Worm (Caenorhabditis elegans) whole organism, dauer: ENCODE data around the gene suox-1.

Source experiments
- unc-62 ChIP-seq: sonication (generic microtip); optimal IDR thresholded peaks from 2 replicates; lab custom pipeline; 2017; ENCODE audit warnings: missing biosample characterization, missing genetic modification reagents, missing genetic modification characterization

The suox-1 gene

DNA sequence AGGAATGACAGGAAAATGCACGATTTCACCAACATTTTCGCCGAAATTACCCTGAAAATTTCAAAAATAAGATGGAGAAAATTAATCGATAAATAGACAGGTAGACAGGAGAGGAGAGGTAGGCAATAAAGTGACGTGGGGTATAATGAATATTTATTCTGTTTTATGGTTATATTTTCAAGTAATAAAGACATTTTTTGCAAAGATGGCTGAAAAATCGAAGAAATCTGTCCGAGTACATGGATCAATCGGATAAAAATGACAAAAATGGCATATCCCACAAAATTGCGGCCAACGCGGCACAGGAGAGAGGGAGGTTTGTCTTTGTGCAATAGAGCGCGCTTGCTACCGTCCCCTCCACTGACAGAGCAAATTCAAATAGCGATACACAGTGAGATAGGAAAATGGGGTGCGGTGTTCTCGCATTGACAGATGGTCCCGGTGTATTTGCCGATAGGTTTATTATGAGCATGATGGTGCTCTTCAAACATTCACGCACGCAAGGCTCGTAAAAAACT lies 10.5 kb downstream of the suox-1 start, which contains the start of gene zipt-7.2:
Gene zipt-7.2 (minus strand): TSS at position 51 of the 518 bp plus-strand sequence.
- TF ChIP-seq unc-62 (GFP tag; lab: Kevin White, UChicago), result no peak

DNA sequence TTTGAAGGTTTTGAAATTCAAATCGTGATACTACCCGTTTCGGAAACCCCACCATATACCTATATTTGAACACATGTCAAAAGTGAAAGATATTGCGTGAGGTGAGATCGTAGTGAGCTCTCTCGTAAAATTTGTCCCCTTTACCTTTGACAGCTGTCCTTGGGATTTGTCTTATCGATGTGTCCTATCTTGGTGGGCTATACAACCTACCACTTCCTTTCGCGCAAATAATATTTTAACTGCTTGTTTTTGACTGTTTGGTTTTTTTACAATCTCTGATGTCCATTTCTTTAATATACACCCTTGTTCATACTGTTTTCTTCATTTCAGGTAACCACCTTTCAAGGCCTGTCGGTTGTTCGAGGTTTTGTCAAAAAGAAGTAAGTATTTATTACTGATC lies 12.3 kb downstream of the suox-1 start, which contains the start of gene eat-20:
Gene eat-20 (plus strand): TSS at position 331 of the 400 bp plus-strand sequence.
- no peak for TF ChIP-seq unc-62 (GFP tag; lab: Kevin White, UChicago)

DNA sequence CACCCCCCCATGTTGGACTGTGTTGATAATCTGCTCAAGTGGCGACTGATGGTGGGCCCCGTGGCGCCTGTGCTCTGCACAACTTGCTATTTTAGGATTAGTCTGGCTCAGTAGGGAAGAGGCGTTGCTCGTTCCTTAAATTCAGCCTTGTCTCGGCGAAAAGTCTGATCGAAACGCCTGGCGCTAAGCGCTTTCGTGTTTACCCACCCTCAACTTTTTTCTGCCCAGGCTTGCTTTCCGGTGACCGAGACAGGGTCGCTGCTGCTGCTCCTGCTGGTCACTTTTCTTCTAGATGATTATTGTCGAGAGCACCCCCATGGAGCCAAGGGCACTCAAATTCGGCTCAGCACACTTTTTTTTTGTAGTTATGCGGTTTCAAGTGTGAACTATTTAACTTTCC lies 17.2 kb downstream of the suox-1 start:
- no peak for TF ChIP-seq unc-62 (GFP tag; lab: Kevin White, UChicago)

DNA sequence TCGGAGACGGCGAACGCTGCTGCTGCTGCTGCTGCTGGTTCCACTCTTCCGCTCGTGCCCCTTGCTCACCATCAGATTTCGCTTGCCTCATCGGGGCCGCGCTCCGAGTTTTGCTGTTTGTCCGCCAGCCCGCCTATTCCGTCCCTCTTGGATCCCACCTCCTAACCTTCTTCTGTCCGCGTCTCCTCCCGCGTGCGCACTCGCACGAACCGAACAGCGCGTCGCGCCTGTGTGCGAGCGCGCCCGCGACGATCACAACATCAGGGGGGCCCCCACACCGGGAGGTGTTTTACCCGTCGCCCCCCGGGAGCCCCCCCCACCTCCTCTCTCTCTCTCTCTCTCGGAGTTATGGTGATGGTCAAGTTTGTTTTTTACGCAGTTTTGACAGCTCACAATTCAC lies 18.4 kb downstream of the suox-1 start:
- no peak for TF ChIP-seq unc-62 (GFP tag; lab: Kevin White, UChicago)

DNA sequence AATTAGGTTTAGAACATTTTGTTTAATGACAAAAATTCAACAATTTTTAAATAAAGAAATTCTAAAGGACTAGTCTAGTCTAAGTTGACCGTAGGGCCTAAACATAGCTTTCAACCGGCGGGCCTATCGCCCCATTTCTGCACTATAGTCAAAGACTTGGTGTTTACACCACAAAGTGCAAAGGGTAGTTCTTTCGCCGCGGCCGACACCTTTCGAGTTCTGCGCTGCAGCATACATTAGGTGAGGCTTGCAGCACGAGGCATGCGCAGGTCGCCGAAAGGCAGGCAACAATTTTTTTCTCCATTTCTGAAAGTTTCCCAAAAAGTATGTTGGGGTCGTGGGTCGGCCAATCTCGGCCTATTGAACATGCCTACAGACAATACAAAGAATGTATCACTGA lies 31.1 kb downstream of the suox-1 start:
- TF ChIP-seq unc-62 (GFP tag; lab: Kevin White, UChicago), result no peak

DNA sequence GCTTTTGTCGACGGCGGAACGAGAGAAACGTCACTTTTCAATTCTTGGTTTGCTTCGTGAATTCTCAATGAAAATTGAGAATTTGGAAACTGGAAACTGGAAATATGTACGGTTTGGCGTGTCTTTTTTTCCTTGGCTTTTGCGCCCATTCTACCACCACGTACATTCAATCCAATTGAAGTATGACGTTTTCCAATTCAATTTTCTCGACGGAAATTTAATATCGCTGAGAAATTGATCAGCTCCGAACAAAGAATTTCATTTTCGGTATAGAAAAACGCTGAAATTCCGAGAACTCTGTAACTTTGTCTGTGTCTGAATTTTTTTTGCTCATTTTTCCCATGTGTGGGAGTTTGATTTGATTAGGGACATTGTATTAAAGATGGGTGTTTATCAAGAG lies 35.9 kb downstream of the suox-1 start:
- no peak for TF ChIP-seq unc-62 (GFP tag; lab: Kevin White, UChicago)

DNA sequence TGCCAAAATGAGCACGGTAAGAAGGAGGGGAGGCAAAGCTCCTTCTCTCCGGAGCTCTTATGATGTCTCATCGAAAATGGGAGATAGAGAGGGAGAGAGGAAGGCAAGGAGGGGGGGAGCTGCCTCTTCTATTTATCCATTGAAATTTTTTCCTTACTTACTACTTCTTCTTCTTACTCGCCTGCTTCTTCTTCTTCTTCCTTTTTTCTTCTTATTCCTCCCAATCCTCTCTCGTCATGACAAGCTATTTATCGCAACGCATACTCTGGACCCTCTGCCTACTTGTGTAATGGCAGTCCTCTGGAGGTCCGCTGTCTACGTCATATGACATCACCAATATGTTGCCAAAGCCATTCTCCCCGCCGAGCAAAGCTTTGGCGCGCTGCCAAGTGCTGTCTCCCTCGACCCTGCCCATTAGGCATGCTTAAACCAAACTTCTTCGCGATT lies 37.9 kb downstream of the suox-1 start:
- TF ChIP-seq unc-62 (GFP tag; lab: Kevin White, UChicago), result no peak

DNA sequence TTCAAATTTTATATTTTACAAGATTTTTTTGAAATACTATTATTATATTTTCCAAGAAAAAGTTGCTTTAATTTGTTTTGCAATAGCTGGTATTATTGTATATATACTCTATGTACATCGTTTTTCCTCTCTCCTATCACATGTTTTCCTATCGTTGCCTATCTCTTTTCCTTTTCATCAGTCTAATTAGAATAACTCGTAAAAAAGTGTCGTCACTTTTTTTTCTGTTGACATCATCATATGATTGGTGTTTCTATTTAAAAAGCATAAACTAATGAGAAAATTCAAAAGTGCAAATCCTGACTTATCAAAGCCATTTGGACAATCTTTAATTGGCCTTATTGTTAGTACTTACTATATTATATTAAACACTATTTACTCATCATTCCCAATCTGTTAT lies 38.7 kb downstream of the suox-1 start:
- no peak for TF ChIP-seq unc-62 (GFP tag; lab: Kevin White, UChicago)

DNA sequence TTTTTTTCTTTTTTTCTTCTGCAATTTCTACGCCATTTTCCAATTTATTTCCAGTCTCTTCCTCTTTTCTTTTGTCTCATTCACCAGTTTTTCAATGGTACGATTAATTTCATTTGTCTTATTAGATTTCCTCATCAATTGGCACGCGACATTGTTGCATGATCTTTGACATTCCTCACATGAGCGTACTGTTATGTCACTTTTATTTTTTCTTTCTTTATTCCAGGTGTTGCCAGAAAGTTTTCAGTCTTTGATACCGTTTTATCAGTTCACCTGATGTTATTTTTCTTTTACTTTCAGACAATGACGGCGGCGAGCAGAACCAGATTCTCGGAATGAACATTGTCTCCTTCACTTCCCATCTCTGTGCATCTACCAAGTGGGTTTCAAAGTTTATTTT lies 40.0 kb downstream of the suox-1 start, which contains the start of the genes olrn-1 and C02C6.14:
Gene olrn-1 (plus strand): TSS at position 301 of the 400 bp plus-strand sequence.
Gene C02C6.14 (plus strand): TSS at position 304 of the 400 bp plus-strand sequence.
- TF ChIP-seq unc-62 (GFP tag; lab: Kevin White, UChicago), result no peak

DNA sequence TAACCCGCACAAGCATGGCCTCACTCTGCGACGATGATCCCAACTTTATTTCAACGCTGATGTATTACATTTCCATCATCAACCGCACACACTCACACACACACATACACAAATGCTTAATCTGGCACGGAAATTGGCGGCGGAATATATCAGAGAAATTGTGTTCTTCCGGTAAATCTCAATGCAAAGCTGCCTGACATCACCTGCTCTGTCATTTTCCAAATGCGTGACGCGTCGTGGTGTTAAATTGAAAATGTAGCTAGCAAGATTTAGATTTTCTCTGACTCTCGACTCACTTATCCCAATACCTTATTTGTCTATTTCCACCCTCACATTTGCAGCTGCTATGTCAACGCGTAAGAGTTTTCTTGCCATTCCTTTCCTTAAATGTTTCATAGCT lies 41.9 kb downstream of the suox-1 start:
- no peak for TF ChIP-seq unc-62 (GFP tag; lab: Kevin White, UChicago)

DNA sequence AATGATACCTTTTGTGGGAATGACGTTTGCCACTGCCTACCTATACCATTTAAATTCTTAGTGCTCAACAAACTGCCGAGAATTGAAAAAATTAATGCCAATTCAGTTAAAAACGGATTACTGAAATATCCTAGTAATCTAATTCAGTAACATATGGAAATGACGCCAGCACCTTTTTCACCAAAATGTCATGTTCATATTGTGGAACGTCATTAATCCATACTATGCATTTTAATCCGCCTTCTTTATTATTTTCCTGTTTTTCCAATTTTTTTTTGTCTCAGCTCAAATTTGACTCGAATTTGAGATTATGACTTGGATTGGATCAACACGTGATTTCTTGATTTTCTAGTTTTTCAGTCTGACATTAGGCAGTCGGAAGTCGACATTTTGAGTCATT lies 44.1 kb downstream of the suox-1 start:
- no peak for TF ChIP-seq unc-62 (GFP tag; lab: Kevin White, UChicago)

DNA sequence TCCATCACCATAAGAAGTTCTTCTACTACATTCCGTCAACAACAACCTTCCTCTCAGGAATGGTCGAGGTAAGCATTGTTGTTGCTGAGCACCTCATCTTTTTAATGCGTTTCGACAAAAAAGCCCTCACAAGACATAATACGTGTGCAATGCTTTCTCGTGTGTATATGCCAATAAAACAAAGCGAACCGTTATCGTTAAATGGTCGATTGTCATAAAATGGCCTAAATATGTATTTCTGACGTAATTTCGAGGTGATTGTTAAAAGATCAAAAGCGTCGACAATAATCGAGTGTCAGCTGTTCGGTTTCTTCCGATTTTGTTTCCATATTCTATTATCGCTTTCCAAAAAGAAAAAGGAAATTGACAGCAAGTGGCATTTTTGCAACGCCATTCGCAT lies 47.3 kb downstream of the suox-1 start:
- no peak for TF ChIP-seq unc-62 (GFP tag; lab: Kevin White, UChicago)

DNA sequence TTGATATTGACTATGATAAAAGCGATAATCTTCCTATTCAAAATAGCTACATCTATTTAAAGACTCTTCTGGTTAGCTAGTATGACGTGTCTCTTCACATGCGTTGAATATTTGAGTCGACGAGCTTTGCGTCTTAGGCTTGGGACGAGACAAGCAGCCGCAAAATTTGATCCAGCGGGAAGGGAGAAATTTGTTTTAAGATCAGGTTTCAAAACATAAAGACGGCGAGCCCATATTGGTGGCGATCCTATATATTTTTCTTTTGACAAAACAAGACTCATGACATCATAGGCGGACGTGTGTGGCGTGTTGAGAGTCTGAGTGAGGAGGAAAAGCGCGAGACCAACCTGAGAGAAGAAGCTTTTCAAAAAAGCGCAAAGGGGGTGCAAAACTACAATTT lies 48.1 kb downstream of the suox-1 start:
- no peak for TF ChIP-seq unc-62 (GFP tag; lab: Kevin White, UChicago)

DNA sequence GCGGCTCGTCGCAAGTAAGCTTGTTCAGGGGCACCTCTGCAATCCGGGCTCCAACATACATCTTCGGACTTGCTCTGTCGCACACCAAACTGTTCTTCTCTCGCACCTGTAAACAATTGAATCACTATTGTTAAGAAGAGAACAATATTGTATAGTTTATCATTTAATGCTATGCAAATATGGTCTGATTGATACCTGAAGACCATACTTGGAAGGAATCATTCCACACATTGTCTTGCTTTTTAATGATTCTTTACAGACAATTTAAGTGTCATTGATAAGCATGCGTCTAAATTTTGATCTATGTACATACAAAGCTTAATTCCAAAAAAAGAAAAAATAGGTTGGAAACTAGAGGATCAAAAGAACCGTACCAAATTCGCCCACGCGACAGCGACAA lies 49.6 kb downstream of the suox-1 start:
- TF ChIP-seq unc-62 (GFP tag; lab: Kevin White, UChicago), result no peak

DNA sequence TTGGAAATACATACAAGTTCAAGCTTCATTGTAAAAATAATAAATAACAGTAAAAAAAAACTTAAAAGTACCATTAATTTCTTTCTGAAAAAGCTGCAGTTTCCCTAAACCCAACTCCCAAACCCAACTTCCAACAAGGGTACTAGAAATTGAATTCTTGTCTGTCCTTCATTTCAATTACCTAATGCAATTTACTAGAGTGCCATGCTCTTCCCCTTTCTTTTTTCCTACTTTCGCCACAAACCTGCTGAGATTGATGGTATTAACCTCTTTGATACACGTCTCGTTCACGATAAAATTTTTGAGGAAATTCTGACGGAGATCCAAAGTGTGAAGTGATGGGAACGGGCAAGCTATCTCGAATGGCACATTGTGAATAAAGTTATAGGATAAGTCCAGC lies 50.5 kb downstream of the suox-1 start:
- no peak for TF ChIP-seq unc-62 (GFP tag; lab: Kevin White, UChicago)
